Worm (Caenorhabditis elegans) whole organism, late embryonic: ENCODE measurements around the gene irld-67.

ENCODE experiments used
- pqm-1 ChIP-seq: sonication (generic microtip); optimal IDR thresholded peaks from 2 replicates; lab custom pipeline; 2016; ENCODE audit warnings: missing genetic modification characterization, missing compliant biosample characterization
- unc-42 ChIP-seq: sonication (generic microtip); optimal IDR thresholded peaks from 2 replicates; lab custom pipeline; 2016; ENCODE audit warnings: missing genotype, missing genetic modification characterization, missing compliant biosample characterization

- TF ChIP-seq pqm-1 (no peak), unc-42 (tag; lab: Kevin White, UChicago) (no peak)
Observed at ce11 chrII:2901158-2901557, 33.1 kb downstream of the irld-67 start.
